Fruit fly (Drosophila melanogaster) whole organism, embryonic: ENCODE results near the gene neur.
A peak's percentile ranks its signal among the peaks of the same experiment; 100 is the strongest.

Experiments used
- ATbp ChIP-seq: fragments of 200-800 bp; sonication (Bioruptor generic); optimal IDR thresholded peaks from 2 replicates; lab custom pipeline; 2017; ENCODE audit warnings: missing biosample characterization, mild to moderate bottlenecking, missing genetic modification characterization, missing genetic modification reagents
- Ada2b ChIP-seq: fragments of 200-800 bp; sonication (Bioruptor generic); IDR thresholded peaks from 2 replicates; pipeline ENCODE4 v1.3.6; 2022; ENCODE audit warnings: missing biosample characterization, missing genetic modification characterization
- Adf1 ChIP-seq: fragments of 200-800 bp; sonication (Bioruptor generic); IDR thresholded peaks from 2 replicates; pipeline ENCODE4 v1.3.6; 2022; ENCODE audit warnings: missing biosample characterization, missing genetic modification characterization
- B-H1 ChIP-seq: fragments of 200-800 bp; sonication (Bioruptor generic); IDR thresholded peaks from 3 replicates; pipeline ENCODE4 v1.3.6; 2022; ENCODE audit warnings: missing biosample characterization, missing genetic modification characterization
- CG11456 ChIP-seq: fragments of 200-800 bp; sonication (Bioruptor generic); IDR thresholded peaks from 3 replicates; pipeline ENCODE4 v1.3.6; 2022; ENCODE audit warnings: missing biosample characterization, missing genetic modification characterization
- CG11695 ChIP-seq: fragments of 200-800 bp; sonication (Bioruptor generic); IDR thresholded peaks from 3 replicates; pipeline ENCODE4 v1.3.6; 2022; ENCODE audit warnings: missing biosample characterization, missing genetic modification characterization
- CG12744 ChIP-seq: fragments of 200-800 bp; sonication (Bioruptor generic); optimal IDR thresholded peaks from 2 replicates; lab custom pipeline; 2016; ENCODE audit warnings: missing biosample characterization, missing genetic modification characterization
- CG14441 ChIP-seq: fragments of 200-800 bp; sonication (Bioruptor generic); IDR thresholded peaks from 2 replicates; pipeline ENCODE4 v1.3.6; 2022; ENCODE audit warnings: missing biosample characterization, missing genetic modification characterization
- CG15514 ChIP-seq: fragments of 200-800 bp; sonication (Bioruptor generic); optimal IDR thresholded peaks from 3 replicates; lab custom pipeline; 2017; ENCODE audit warnings: missing biosample characterization, missing genetic modification characterization, mild to moderate bottlenecking, moderate library complexity, missing genetic modification reagents
- CG17359 ChIP-seq: fragments of 200-800 bp; sonication (Bioruptor generic); optimal IDR thresholded peaks from 3 replicates; lab custom pipeline; 2018; ENCODE audit warnings: missing biosample characterization, mild to moderate bottlenecking, missing genetic modification characterization, moderate library complexity
- CG17612 ChIP-seq: fragments of 200-800 bp; sonication (Bioruptor generic); IDR thresholded peaks from 2 replicates; pipeline ENCODE4 v1.3.6; 2022; ENCODE audit warnings: missing biosample characterization, missing genetic modification characterization
- CG1792 ChIP-seq: fragments of 200-800 bp; sonication (Bioruptor generic); optimal IDR thresholded peaks from 2 replicates; lab custom pipeline; 2016; ENCODE audit warnings: missing biosample characterization, missing genetic modification characterization
- CG18262 ChIP-seq: fragments of 200-800 bp; optimal IDR thresholded peaks from 3 replicates; lab custom pipeline; 2019; ENCODE audit warnings: missing biosample characterization, mild to moderate bottlenecking, missing genetic modification characterization, moderate library complexity
- CG18619 ChIP-seq: fragments of 200-800 bp; sonication (Bioruptor generic); optimal IDR thresholded peaks from 3 replicates; lab custom pipeline; 2017; ENCODE audit warnings: missing biosample characterization, mild to moderate bottlenecking, missing genetic modification characterization
- CG2202 ChIP-seq: fragments of 200-800 bp; sonication (Bioruptor generic); optimal IDR thresholded peaks from 2 replicates; lab custom pipeline; 2018; ENCODE audit warnings: missing biosample characterization, mild to moderate bottlenecking, missing genetic modification characterization
- CG31388 ChIP-seq: fragments of 200-800 bp; sonication (Bioruptor generic); optimal IDR thresholded peaks from 2 replicates; lab custom pipeline; 2016; ENCODE audit warnings: missing biosample characterization, missing genetic modification characterization
- CG31441 ChIP-seq: fragments of 200-800 bp; sonication (Bioruptor generic); IDR thresholded peaks from 2 replicates; pipeline ENCODE4 v1.3.6; 2022; ENCODE audit warnings: missing biosample characterization, missing genetic modification characterization
- CG3163 ChIP-seq: fragments of 200-800 bp; sonication (Bioruptor generic); optimal IDR thresholded peaks from 3 replicates; lab custom pipeline; 2016; ENCODE audit warnings: missing biosample characterization, missing genetic modification characterization
- CG32532 ChIP-seq: fragments of 200-800 bp; sonication (Bioruptor generic); IDR thresholded peaks from 2 replicates; pipeline ENCODE4 v1.3.6; 2022; ENCODE audit warnings: missing biosample characterization, missing genetic modification characterization
- D ChIP-seq, 2 experiments: fragments of 200-800 bp in 1 of 2; fragments of >200 bp in 1 of 2; sonication (Bioruptor generic) in 1 of 2; optimal IDR thresholded peaks; 2 replicates in 1 of 2; 3 replicates in 1 of 2; lab custom pipeline; 2017; ENCODE audit warnings: mild to moderate bottlenecking in 1 of 2, missing biosample characterization in 1 of 2, missing genetic modification characterization in 1 of 2, missing genetic modification reagents in 1 of 2
- Dek ChIP-seq: fragments of 200-800 bp; sonication (Bioruptor generic); optimal IDR thresholded peaks from 3 replicates; lab custom pipeline; 2019; ENCODE audit warnings: missing biosample characterization, mild to moderate bottlenecking, missing genetic modification characterization, moderate library complexity
- Dll ChIP-seq: fragments of 200-800 bp; sonication (Bioruptor generic); IDR thresholded peaks from 4 replicates; pipeline ENCODE4 v1.3.6; 2022; ENCODE audit warnings: missing biosample characterization, missing genetic modification characterization; ENCODE audit not compliant: partially characterized antibody
- E2f2 ChIP-seq: fragments of 200-800 bp; sonication (Bioruptor generic); IDR thresholded peaks from 2 replicates; pipeline ENCODE4 v1.3.6; 2022; ENCODE audit warnings: missing biosample characterization, missing genetic modification characterization
- Eip74EF ChIP-seq, 2 experiments: fragments of 200-800 bp in 1 of 2; fragments of >200 bp in 1 of 2; sonication (Bioruptor generic) in 1 of 2; optimal IDR thresholded peaks; 2 replicates each; lab custom pipeline; 2017 to 2019; ENCODE audit warnings: missing biosample characterization in 2 of 2, missing genetic modification characterization in 2 of 2, mild to moderate bottlenecking in 1 of 2, moderate library complexity in 1 of 2
- Fer2 ChIP-seq: fragments of 200-800 bp; sonication (Bioruptor generic); optimal IDR thresholded peaks from 2 replicates; lab custom pipeline; 2018; ENCODE audit warnings: missing biosample characterization, mild to moderate bottlenecking, missing genetic modification characterization, moderate library complexity
- Gsc ChIP-seq: fragments of 200-800 bp; sonication (Bioruptor generic); IDR thresholded peaks from 2 replicates; pipeline ENCODE4 v1.3.6; 2022; ENCODE audit warnings: missing biosample characterization, missing genetic modification characterization
- Hr39 ChIP-seq: fragments of >200 bp; optimal IDR thresholded peaks from 2 replicates; lab custom pipeline; 2017
- Meics ChIP-seq: fragments of 200-800 bp; sonication (Bioruptor generic); optimal IDR thresholded peaks from 2 replicates; lab custom pipeline; 2017; ENCODE audit warnings: missing biosample characterization, mild to moderate bottlenecking, missing genetic modification characterization
- Nf-YB ChIP-seq: fragments of 200-800 bp; sonication (Bioruptor generic); optimal IDR thresholded peaks from 3 replicates; lab custom pipeline; 2019; ENCODE audit warnings: missing biosample characterization, mild to moderate bottlenecking, missing genetic modification characterization, moderate library complexity
- Nf-YC ChIP-seq: fragments of 200-800 bp; optimal IDR thresholded peaks from 3 replicates; lab custom pipeline; 2019; ENCODE audit warnings: missing biosample characterization, mild to moderate bottlenecking, missing genetic modification characterization, moderate library complexity
- Optix ChIP-seq: fragments of 200-800 bp; sonication (Bioruptor generic); IDR thresholded peaks from 3 replicates; pipeline ENCODE4 v1.3.6; 2022; ENCODE audit warnings: missing biosample characterization, missing genetic modification characterization
- Pdp1 ChIP-seq, 2 experiments: fragments of 200-800 bp; sonication (Bioruptor generic); optimal IDR thresholded peaks; 3 replicates each; lab custom pipeline; 2016; ENCODE audit warnings: missing biosample characterization in 2 of 2, missing genetic modification characterization in 2 of 2, mild to moderate bottlenecking in 1 of 2, moderate library complexity in 1 of 2
- Rx ChIP-seq: fragments of 200-800 bp; sonication (Bioruptor generic); IDR thresholded peaks from 2 replicates; pipeline ENCODE4 v1.3.6; 2022; ENCODE audit warnings: missing biosample characterization, missing genetic modification characterization
- Taf1 ChIP-seq: fragments of 200-800 bp; sonication (Bioruptor generic); IDR thresholded peaks from 2 replicates; pipeline ENCODE4 v1.3.6; 2022; ENCODE audit warnings: missing biosample characterization, missing genetic modification characterization
- Trl ChIP-seq, 3 experiments: fragments of >200 bp in 2 of 3; fragments of 200-800 bp in 1 of 3; sonication (Bioruptor generic) in 1 of 3; optimal IDR thresholded peaks; 2 replicates in 1 of 3; 3 replicates in 2 of 3; lab custom pipeline; 2016 to 2017; ENCODE audit warnings: missing biosample characterization in 1 of 3, missing genetic modification characterization in 1 of 3
- ara ChIP-seq: fragments of 200-800 bp; sonication (Bioruptor generic); IDR thresholded peaks from 2 replicates; pipeline ENCODE4 v1.3.6; 2022; ENCODE audit warnings: missing biosample characterization, missing genetic modification characterization
- bowl ChIP-seq: fragments of 200-800 bp; sonication (Bioruptor generic); IDR thresholded peaks from 2 replicates; pipeline ENCODE4 v1.3.6; 2022; ENCODE audit warnings: missing biosample characterization, missing genetic modification characterization
- corto ChIP-seq: fragments of 200-800 bp; sonication (Bioruptor generic); optimal IDR thresholded peaks from 2 replicates; lab custom pipeline; 2016; ENCODE audit warnings: missing biosample characterization, mild to moderate bottlenecking, missing genetic modification characterization, moderate library complexity
- dmrt99B ChIP-seq: fragments of 200-800 bp; sonication (Bioruptor generic); optimal IDR thresholded peaks from 2 replicates; lab custom pipeline; 2018; ENCODE audit warnings: missing biosample characterization, mild to moderate bottlenecking, missing genetic modification characterization, moderate library complexity
- ftz-f1 ChIP-seq: fragments of 200-800 bp; sonication (Bioruptor generic); optimal IDR thresholded peaks from 2 replicates; lab custom pipeline; 2016; ENCODE audit warnings: missing biosample characterization, missing genetic modification characterization
- gcm ChIP-seq: fragments of 200-800 bp; sonication (Bioruptor generic); optimal IDR thresholded peaks from 2 replicates; lab custom pipeline; 2019; ENCODE audit warnings: missing biosample characterization, mild to moderate bottlenecking, missing genetic modification characterization, moderate library complexity
- gcm2 ChIP-seq: fragments of 200-800 bp; sonication (Bioruptor generic); optimal IDR thresholded peaks from 2 replicates; lab custom pipeline; 2016; ENCODE audit warnings: missing biosample characterization, missing genetic modification characterization
- jumu ChIP-seq: fragments of 200-800 bp; sonication (Bioruptor generic); optimal IDR thresholded peaks from 3 replicates; lab custom pipeline; 2016; ENCODE audit warnings: missing biosample characterization, missing genetic modification characterization
- lov ChIP-seq, 2 experiments: fragments of 200-800 bp in 1 of 2; fragments of >200 bp in 1 of 2; sonication (Bioruptor generic) in 1 of 2; IDR thresholded peaks in 1 of 2; optimal IDR thresholded peaks in 1 of 2; 2 replicates in 1 of 2; 3 replicates in 1 of 2; pipeline versions ENCODE4 v1.3.6 to Lab custom; 2017 to 2022; ENCODE audit warnings: missing biosample characterization in 1 of 2, missing genetic modification characterization in 1 of 2
- mirr ChIP-seq: fragments of 200-800 bp; sonication (Bioruptor generic); optimal IDR thresholded peaks from 3 replicates; lab custom pipeline; 2018; ENCODE audit warnings: missing biosample characterization, mild to moderate bottlenecking, missing genetic modification characterization
- repo ChIP-seq: fragments of 200-800 bp; sonication (Bioruptor generic); optimal IDR thresholded peaks from 2 replicates; lab custom pipeline; 2016; ENCODE audit warnings: missing biosample characterization, missing genetic modification characterization
- slbo ChIP-seq: fragments of 200-800 bp; sonication (Bioruptor generic); IDR thresholded peaks from 2 replicates; pipeline ENCODE4 v1.3.6; 2022; ENCODE audit warnings: missing biosample characterization, missing genetic modification characterization
- sob ChIP-seq: fragments of 200-800 bp; sonication (Bioruptor generic); IDR thresholded peaks from 2 replicates; pipeline ENCODE4 v1.3.6; 2022; ENCODE audit warnings: missing biosample characterization, missing genetic modification characterization
- tap ChIP-seq: fragments of 200-800 bp; optimal IDR thresholded peaks from 3 replicates; lab custom pipeline; 2019; ENCODE audit warnings: missing biosample characterization, mild to moderate bottlenecking, missing genetic modification characterization, moderate library complexity
- tup ChIP-seq: fragments of 200-800 bp; sonication (Bioruptor generic); optimal IDR thresholded peaks from 2 replicates; lab custom pipeline; 2016; ENCODE audit warnings: missing biosample characterization, mild to moderate bottlenecking, missing genetic modification characterization, moderate library complexity

The neur gene

dm6 chr3R:8978768-8979167 lies 60.5 kb downstream of the neur start (continued):
- TF ChIP-seq dmrt99B (tag; lab: Kevin White, UChicago) (peak; percentile 72), corto (GFP tag; lab: Kevin White, UChicago) (peak; percentile 35), Dek (tag; lab: Kevin White, UChicago) (no peak), CG2202 (tag; lab: Kevin White, UChicago) (no peak), Meics (GFP tag; lab: Kevin White, UChicago) (no peak), bowl (GFP tag; lab: Robert Waterston, UW) (no peak), CG17359 (tag; lab: Kevin White, UChicago) (peak; percentile 65), CG1792 (no peak), ATbp (GFP tag; lab: Kevin White, UChicago) (peak; percentile 55), CG31388 (GFP tag; lab: Kevin White, UChicago) (no peak), CG18619 (no peak), jumu (GFP tag; lab: Kevin White, UChicago) (no peak), lov (optimal IDR thresholded peaks at IDR 0.05; lab: Kevin White, UChicago) (no peak), lov (GFP tag; IDR thresholded peaks at IDR 0.05; lab: Robert Waterston, UW) (no peak), ara (GFP tag; lab: Robert Waterston, UW) (peak; percentile 53; the same call in 1 of the 2 replicates), Pdp1 (GFP tag; optimal IDR thresholded peaks at IDR 0.05; lab: Kevin White, UChicago) (no peak), D (optimal IDR thresholded peaks at IDR 0.05; lab: Kevin White, UChicago) (no peak), D (GFP tag; optimal IDR thresholded peaks at IDR 0.05; lab: Kevin White, UChicago) (peak; percentile 50), CG18262 (tag; lab: Kevin White, UChicago) (peak; percentile 23), Ada2b (GFP tag; lab: Robert Waterston, UW) (no peak), Adf1 (no peak), E2f2 (GFP tag; lab: Robert Waterston, UW) (0 out of 2 replicates have a peak, but pooled peaks have one; percentile 10), CG12744 (GFP tag; lab: Kevin White, UChicago) (no peak), Nf-YC (no peak), Hr39 (no peak), Taf1 (GFP tag; lab: Robert Waterston, UW) (no peak), Gsc (no peak), CG31441 (GFP tag; lab: Robert Waterston, UW) (0 out of 2 replicates have a peak, but pooled peaks have one; percentile 39), Trl (optimal IDR thresholded peaks at IDR 0.05; lab: Kevin White, UChicago) (no peak), Trl (GFP tag; optimal IDR thresholded peaks at IDR 0.05; lab: Kevin White, UChicago) (no peak), CG17612 (no peak), tup (GFP tag; lab: Kevin White, UChicago) (no peak), Rx (GFP tag; lab: Robert Waterston, UW) (no peak), Eip74EF (GFP tag; optimal IDR thresholded peaks at IDR 0.05; lab: Kevin White, UChicago) (peak in 1 of 2 experiments; percentile 6), gcm2 (no peak), gcm (GFP tag; lab: Kevin White, UChicago) (no peak), Optix (GFP tag; lab: Robert Waterston, UW) (no peak), Nf-YB (no peak), slbo (GFP tag; lab: Robert Waterston, UW) (no peak), CG15514 (GFP tag; lab: Kevin White, UChicago) (no peak), mirr (GFP tag; lab: Kevin White, UChicago) (no peak), CG11695 (GFP tag; lab: Robert Waterston, UW) (0 out of 3 replicates have a peak, but pooled peaks have one; percentile 28), repo (GFP tag; lab: Kevin White, UChicago) (no peak), sob (GFP tag; lab: Robert Waterston, UW) (no peak), Fer2 (no peak), tap (tag; lab: Kevin White, UChicago) (no peak), Dll (GFP tag; lab: Robert Waterston, UW) (no peak), CG3163 (GFP tag; lab: Kevin White, UChicago) (no peak), CG14441 (GFP tag; lab: Robert Waterston, UW) (0 out of 2 replicates have a peak, but pooled peaks have one; percentile 40), B-H1 (GFP tag; lab: Robert Waterston, UW) (peak; percentile 24; the same call in 1 of the 3 replicates), CG32532 (GFP tag; lab: Robert Waterston, UW) (no peak), ftz-f1 (GFP tag; lab: Kevin White, UChicago) (no peak), CG11456 (GFP tag; lab: Robert Waterston, UW) (no peak)
